Worm (Caenorhabditis elegans) whole organism, mixed stage, embryonic: Measurements from ENCODE around the gene asp-18.

Source experiments
- M03D4.4 ChIP-seq: sonication (generic microtip); optimal IDR thresholded peaks from 2 replicates; lab custom pipeline; 2017; ENCODE audit warnings: mild to moderate bottlenecking, missing genetic modification characterization, missing compliant biosample characterization
- bed-3 ChIP-seq: fragments of 200-800 bp; sonication (Bioruptor generic); optimal IDR thresholded peaks from 3 replicates; lab custom pipeline; 2018; ENCODE audit warnings: mild to moderate bottlenecking, missing genetic modification characterization, moderate library complexity, missing compliant biosample characterization
- blmp-1 ChIP-seq: fragments of 150-350 bp; optimal IDR thresholded peaks from 2 replicates; lab custom pipeline; 2014; ENCODE audit warnings: missing biosample characterization, missing genetic modification characterization
- ceh-39 ChIP-seq: fragments of 150-350 bp; optimal IDR thresholded peaks from 2 replicates; lab custom pipeline; 2014; ENCODE audit warnings: missing biosample characterization, missing genetic modification characterization
- ceh-43 ChIP-seq: fragments of 200-800 bp; sonication (Bioruptor generic); optimal IDR thresholded peaks from 2 replicates; lab custom pipeline; 2018; ENCODE audit warnings: mild to moderate bottlenecking, missing genetic modification characterization, moderate library complexity, missing compliant biosample characterization
- ceh-83 ChIP-seq: fragments of 200-800 bp; sonication (Bioruptor generic); optimal IDR thresholded peaks from 2 replicates; lab custom pipeline; 2018; ENCODE audit warnings: mild to moderate bottlenecking, missing genetic modification characterization, missing compliant biosample characterization
- ces-1 ChIP-seq: fragments of 150-350 bp; optimal IDR thresholded peaks from 2 replicates; lab custom pipeline; 2014; ENCODE audit warnings: missing biosample characterization, missing genetic modification reagents, missing genetic modification characterization
- cnd-1 ChIP-seq: fragments of 200-800 bp; sonication (Bioruptor generic); optimal IDR thresholded peaks from 2 replicates; lab custom pipeline; 2018; ENCODE audit warnings: mild to moderate bottlenecking, missing genetic modification characterization, missing compliant biosample characterization
- drap-1 ChIP-seq: fragments of 200-800 bp; sonication (Bioruptor generic); optimal IDR thresholded peaks from 3 replicates; lab custom pipeline; 2018; ENCODE audit warnings: mild to moderate bottlenecking, missing genetic modification characterization, missing compliant biosample characterization
- elt-3 ChIP-seq: fragments of 150-350 bp; optimal IDR thresholded peaks from 2 replicates; lab custom pipeline; 2014; ENCODE audit warnings: missing biosample characterization, missing genetic modification characterization
- ham-2 ChIP-seq: fragments of 200-800 bp; sonication (Bioruptor generic); optimal IDR thresholded peaks from 2 replicates; lab custom pipeline; 2018; ENCODE audit warnings: mild to moderate bottlenecking, missing genetic modification characterization, missing compliant biosample characterization
- hlh-1 ChIP-seq: fragments of 150-350 bp; optimal IDR thresholded peaks from 2 replicates; lab custom pipeline; 2014; ENCODE audit warnings: missing biosample characterization, missing genetic modification reagents, missing genetic modification characterization
- lin-13 ChIP-seq: fragments of 150-350 bp; optimal IDR thresholded peaks from 2 replicates; lab custom pipeline; 2014; ENCODE audit warnings: missing biosample characterization, missing genetic modification characterization
- lin-32 ChIP-seq: fragments of 200-800 bp; sonication (Bioruptor generic); optimal IDR thresholded peaks from 2 replicates; lab custom pipeline; 2018; ENCODE audit warnings: mild to moderate bottlenecking, missing genetic modification characterization, missing compliant biosample characterization
- mab-5 ChIP-seq: fragments of 150-350 bp; optimal IDR thresholded peaks from 2 replicates; lab custom pipeline; 2014; ENCODE audit warnings: missing biosample characterization, missing genetic modification characterization
- mep-1 ChIP-seq: fragments of 150-350 bp; optimal IDR thresholded peaks from 2 replicates; lab custom pipeline; 2017; ENCODE audit warnings: missing biosample characterization, missing genetic modification reagents, missing genetic modification characterization, inconsistent platforms
- mls-2 ChIP-seq: sonication (generic microtip); optimal IDR thresholded peaks from 2 replicates; lab custom pipeline; 2016; ENCODE audit warnings: mild to moderate bottlenecking, missing genetic modification characterization, moderate library complexity, missing compliant biosample characterization
- nhr-12 ChIP-seq: fragments of 150-350 bp; optimal IDR thresholded peaks from 2 replicates; lab custom pipeline; 2014; ENCODE audit warnings: missing biosample characterization, missing genetic modification characterization
- nhr-2 ChIP-seq: fragments of 150-350 bp; optimal IDR thresholded peaks from 2 replicates; lab custom pipeline; 2014; ENCODE audit warnings: missing biosample characterization, missing genetic modification characterization
- nhr-237 ChIP-seq: fragments of 150-350 bp; optimal IDR thresholded peaks from 2 replicates; lab custom pipeline; 2014; ENCODE audit warnings: missing biosample characterization, missing genetic modification characterization
- nhr-28 ChIP-seq: fragments of 150-350 bp; optimal IDR thresholded peaks from 2 replicates; lab custom pipeline; 2014; ENCODE audit warnings: missing biosample characterization, missing genetic modification characterization
- nhr-76 ChIP-seq: sonication (generic microtip); optimal IDR thresholded peaks from 2 replicates; lab custom pipeline; 2017; ENCODE audit warnings: missing biosample characterization, missing genetic modification characterization
- sem-2 ChIP-seq: fragments of 200-800 bp; sonication (Bioruptor generic); optimal IDR thresholded peaks from 2 replicates; lab custom pipeline; 2018; ENCODE audit warnings: mild to moderate bottlenecking, missing genetic modification characterization, missing compliant biosample characterization
- sptf-1 ChIP-seq: sonication (generic microtip); optimal IDR thresholded peaks from 2 replicates; lab custom pipeline; 2017; ENCODE audit warnings: mild to moderate bottlenecking, missing genetic modification characterization, moderate library complexity, missing compliant biosample characterization
- tbx-8 ChIP-seq: fragments of 200-800 bp; sonication (Bioruptor generic); optimal IDR thresholded peaks from 2 replicates; lab custom pipeline; 2018; ENCODE audit warnings: mild to moderate bottlenecking, missing genetic modification characterization, moderate library complexity, missing compliant biosample characterization
- unc-120 ChIP-seq: sonication (generic microtip); optimal IDR thresholded peaks from 2 replicates; lab custom pipeline; 2017; ENCODE audit warnings: missing genetic modification characterization, missing compliant biosample characterization; ENCODE audit not compliant: poor library complexity, severe bottlenecking
- unc-39 ChIP-seq: fragments of 150-350 bp; optimal IDR thresholded peaks from 2 replicates; lab custom pipeline; 2014; ENCODE audit warnings: missing biosample characterization, missing genetic modification characterization
- unc-62 ChIP-seq: fragments of 150-350 bp; optimal IDR thresholded peaks from 2 replicates; lab custom pipeline; 2014; ENCODE audit warnings: missing biosample characterization, missing genetic modification reagents, missing genetic modification characterization
- zip-8 ChIP-seq: fragments of 150-350 bp; optimal IDR thresholded peaks from 2 replicates; lab custom pipeline; 2014; ENCODE audit warnings: missing biosample characterization, missing genetic modification characterization

The asp-18 gene

DNA sequence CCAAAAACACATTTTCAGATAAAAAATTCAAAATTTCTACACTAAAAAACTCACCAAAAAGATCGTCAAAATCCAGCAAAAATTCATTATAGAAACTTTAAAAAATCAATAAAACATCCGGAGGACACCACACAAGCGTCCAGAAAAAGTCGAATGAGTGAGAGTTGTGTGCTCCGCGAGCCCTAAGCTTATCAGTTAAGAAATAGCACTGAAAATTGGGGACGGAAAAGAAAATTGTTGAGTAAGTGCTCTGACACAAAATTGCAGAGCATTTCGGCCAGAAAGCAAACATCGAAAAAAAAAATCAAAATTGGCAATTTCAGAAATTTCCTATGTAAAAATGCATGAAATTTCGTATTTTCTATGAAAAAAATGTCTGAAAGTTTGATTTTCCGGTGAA, 6.2 kb upstream of the asp-18 start:
- TF ChIP-seq ceh-39 (no peak), drap-1 (no peak), unc-120 (tag; lab: Kevin White, UChicago) (no peak), M03D4.4 (tag; lab: Kevin White, UChicago) (no peak), nhr-12 (no peak), bed-3 (GFP tag; lab: Kevin White, UChicago) (no peak), ceh-43 (GFP tag; lab: Kevin White, UChicago) (no peak), zip-8 (tag; lab: Kevin White, UChicago) (no peak), ceh-83 (GFP tag; lab: Kevin White, UChicago) (no peak)

- no peak for TF ChIP-seq drap-1
- no peak for TF ChIP-seq M03D4.4 (tag; lab: Kevin White, UChicago)
- no peak for TF ChIP-seq ceh-83 (GFP tag; lab: Kevin White, UChicago)
- no peak for TF ChIP-seq nhr-237 (tag; lab: Kevin White, UChicago)
- TF ChIP-seq hlh-1 (tag; lab: Kevin White, UChicago) = no peak
- TF ChIP-seq sptf-1 (tag; lab: Kevin White, UChicago) = no peak
- TF ChIP-seq cnd-1 (tag; lab: Kevin White, UChicago) = no peak
- TF ChIP-seq nhr-28 (tag; lab: Kevin White, UChicago) = no peak
- no peak for TF ChIP-seq tbx-8 (GFP tag; lab: Kevin White, UChicago)
- TF ChIP-seq, all 35 proteins: peak for 0
Measured at ce11 chrV:18734381-18734780, 2.9 kb upstream of the asp-18 start, which contains the start of gene scl-20. scl-20 (minus strand) TSS chrV:18734481.

ce11 chrV:18733942-18734341, 2.5 kb upstream of the asp-18 start:
- TF ChIP-seq unc-39 (tag; lab: Kevin White, UChicago) (no peak), ham-2 (GFP tag; lab: Kevin White, UChicago) (peak; percentile 10)

DNA sequence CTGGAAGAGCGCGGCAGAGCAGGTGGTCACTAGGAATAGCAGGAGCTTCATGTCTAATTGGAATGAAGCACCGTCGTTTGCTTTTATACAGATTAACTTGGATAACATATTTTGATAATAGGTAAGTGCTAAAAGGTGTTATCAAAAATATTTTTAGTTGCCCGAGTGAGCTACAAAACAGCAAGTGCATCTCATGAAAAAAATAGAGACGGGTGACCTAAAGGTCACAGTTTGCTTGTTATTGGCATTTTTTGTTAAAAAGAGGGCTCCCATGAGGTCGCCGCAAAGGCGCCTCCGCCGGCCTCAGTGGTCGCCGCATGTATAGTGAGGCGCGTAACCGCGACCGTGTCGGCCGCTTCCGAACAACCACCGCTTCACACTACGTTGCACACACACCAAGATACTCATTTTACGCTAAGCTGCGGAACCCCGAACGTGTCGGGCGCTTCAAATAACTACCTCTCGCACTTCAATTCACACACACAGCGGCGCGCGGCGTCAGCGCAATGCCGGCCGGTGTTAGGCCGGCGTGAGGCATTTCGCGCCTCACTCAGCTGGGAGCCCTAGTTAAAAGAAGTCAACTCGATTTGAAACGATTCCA, 2.1 kb downstream of the asp-18 start, which contains the start of gene asp-19:
asp-19 (minus strand) TSS at position 51 of the 601 bp plus-strand sequence.
- TF ChIP-seq drap-1 (no peak), ces-1 (GFP tag; lab: Kevin White, UChicago) (no peak), tbx-8 (GFP tag; lab: Kevin White, UChicago) (no peak), elt-3 (tag; lab: Kevin White, UChicago) (no peak), zip-8 (tag; lab: Kevin White, UChicago) (no peak), ceh-43 (GFP tag; lab: Kevin White, UChicago) (no peak), M03D4.4 (tag; lab: Kevin White, UChicago) (no peak)

DNA sequence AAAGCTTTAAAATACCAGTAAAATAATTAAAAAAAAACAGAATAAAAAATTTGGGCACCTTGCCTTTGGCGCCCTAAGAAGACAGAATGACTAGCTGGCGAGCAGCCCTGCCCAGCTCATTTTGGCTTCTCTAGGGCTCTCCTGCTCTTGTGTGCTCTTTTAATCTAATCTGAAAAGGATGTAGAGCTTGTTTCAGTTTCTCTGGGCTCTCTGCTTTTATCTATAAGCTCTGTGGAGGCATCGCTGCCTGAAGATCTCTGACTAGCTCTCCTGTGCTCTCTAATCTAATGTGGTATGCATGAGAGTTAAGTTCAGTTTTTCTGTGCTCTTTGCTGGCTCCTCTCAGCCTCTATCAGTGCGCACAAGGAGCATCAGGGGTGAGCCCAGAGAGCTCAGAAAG, 5.6 kb downstream of the asp-18 start:
- TF ChIP-seq ceh-83 (GFP tag; lab: Kevin White, UChicago) (no peak), nhr-2 (tag; lab: Kevin White, UChicago) (no peak), unc-62 (GFP tag; lab: Kevin White, UChicago) (no peak), drap-1 (no peak), ces-1 (GFP tag; lab: Kevin White, UChicago) (peak; percentile 68)

DNA sequence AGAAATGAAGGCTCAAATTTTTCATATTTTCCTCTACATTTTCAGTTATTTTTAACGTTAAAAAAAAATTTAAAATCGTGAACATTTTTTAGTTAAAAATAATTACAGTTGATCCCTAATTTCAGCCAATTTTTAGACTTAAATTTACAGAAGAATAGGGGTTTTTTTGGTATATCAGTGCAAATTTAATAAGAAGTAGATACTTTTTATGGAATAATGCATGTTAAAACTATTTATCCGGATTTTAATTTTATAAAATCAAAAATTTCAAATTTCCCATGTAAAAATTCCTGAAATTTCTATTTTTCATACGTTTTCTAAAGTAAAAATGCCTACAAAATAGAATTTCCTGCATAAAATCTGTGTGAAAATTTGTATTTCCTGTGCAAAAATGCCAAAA, 7.4 kb downstream of the asp-18 start:
- no peak for TF ChIP-seq cnd-1 (tag; lab: Kevin White, UChicago)
- no peak for TF ChIP-seq nhr-12
- no peak for TF ChIP-seq zip-8 (tag; lab: Kevin White, UChicago)
- TF ChIP-seq lin-32 (GFP tag; lab: Kevin White, UChicago) = no peak
- no peak for TF ChIP-seq mab-5
- TF ChIP-seq mls-2 (tag; lab: Kevin White, UChicago) = no peak
- TF ChIP-seq nhr-2 (tag; lab: Kevin White, UChicago) = no peak
- no peak for TF ChIP-seq blmp-1 (tag; lab: Kevin White, UChicago)
- no peak for TF ChIP-seq ceh-39
- TF ChIP-seq unc-62 (GFP tag; lab: Kevin White, UChicago) = no peak
- TF ChIP-seq bed-3 (GFP tag; lab: Kevin White, UChicago) = no peak
- TF ChIP-seq nhr-237 (tag; lab: Kevin White, UChicago) = no peak
- no peak for TF ChIP-seq sptf-1 (tag; lab: Kevin White, UChicago)
- TF ChIP-seq nhr-76 = no peak
- TF ChIP-seq lin-13 (tag; lab: Kevin White, UChicago) = no peak
- TF ChIP-seq mep-1 (tag; lab: Kevin White, UChicago) = no peak
- no peak for TF ChIP-seq M03D4.4 (tag; lab: Kevin White, UChicago)
- no peak for TF ChIP-seq ham-2 (GFP tag; lab: Kevin White, UChicago)
- TF ChIP-seq sem-2 (GFP tag; lab: Kevin White, UChicago) = no peak
